Worm (Caenorhabditis elegans): ENCODE measurements around the gene grl-27.
"Not testable (repeated sequence)": the region's sequence is repeated elsewhere in the genome, so short reads cannot be mapped to it uniquely, and the experiment has no call there.

ce11 chrV:3597052-3597451 is 21.4 kb upstream of the grl-27 start, which contains the start of gene srh-212:
- not testable (repeated sequence) for TF ChIP-seq skn-1 (tag; optimal IDR thresholded peaks at IDR 0.05); R02D3.7 (tag; optimal IDR thresholded peaks at IDR 0.05); zag-1 (tag; optimal IDR thresholded peaks at IDR 0.05); fkh-10 (GFP tag; optimal IDR thresholded peaks at IDR 0.05); nhr-237 (tag; optimal IDR thresholded peaks at IDR 0.05); pqm-1 (tag; optimal IDR thresholded peaks at IDR 0.05); aly-2 (tag; optimal IDR thresholded peaks at IDR 0.05); nhr-12 (tag; optimal IDR thresholded peaks at IDR 0.05); elt-1 (tag; optimal IDR thresholded peaks at IDR 0.05); jun-1 (tag; optimal IDR thresholded peaks at IDR 0.05); ama-1 (optimal IDR thresholded peaks at IDR 0.05); sea-2 (GFP tag; optimal IDR thresholded peaks at IDR 0.05); lsy-12 (tag; optimal IDR thresholded peaks at IDR 0.05)
